Worm (Caenorhabditis elegans): Measurements from ENCODE around the gene lron-1.

DNA sequence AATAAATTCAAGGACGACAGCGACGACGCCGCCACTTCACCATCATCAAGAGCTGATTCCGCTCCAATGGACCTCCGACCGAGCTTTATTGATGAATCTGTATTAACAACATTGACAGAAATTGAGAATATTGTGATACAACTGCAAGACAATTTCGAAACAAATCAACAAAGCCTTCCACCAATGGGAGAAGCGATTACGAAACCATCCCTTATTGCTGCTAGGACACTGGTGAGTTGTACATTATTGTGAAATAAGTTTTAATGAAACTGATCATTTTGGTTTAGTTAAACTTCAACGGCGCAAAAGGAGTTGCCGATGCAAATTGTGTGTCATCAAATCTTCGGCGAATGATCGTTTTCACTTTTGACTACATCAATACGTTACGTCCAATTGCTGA lies 13.4 kb upstream of the lron-1 start:
- TF ChIP-seq pha-4 (tag; optimal IDR thresholded peaks at IDR 0.05) (no peak), nhr-12 (tag; optimal IDR thresholded peaks at IDR 0.05) (no peak), ztf-11 (tag; optimal IDR thresholded peaks at IDR 0.05) (no peak), unc-62 (GFP tag; optimal IDR thresholded peaks at IDR 0.05) (no peak), unc-39 (tag; optimal IDR thresholded peaks at IDR 0.05) (no peak), egl-27 (tag; optimal IDR thresholded peaks at IDR 0.05) (no peak), lin-39 (tag; optimal IDR thresholded peaks at IDR 0.05) (no peak), R02D3.7 (tag; optimal IDR thresholded peaks at IDR 0.05) (no peak), zag-1 (tag; optimal IDR thresholded peaks at IDR 0.05) (no peak), nhr-237 (tag; optimal IDR thresholded peaks at IDR 0.05) (no peak), snpc-4 (tag; optimal IDR thresholded peaks at IDR 0.05) (no peak), elt-2 (tag; optimal IDR thresholded peaks at IDR 0.05) (no peak)

Measured in whole organism, L3 larva.